Fruit fly (Drosophila melanogaster) whole organism, embryonic: ENCODE measurements around the gene pim.

ENCODE experiments used
- BEAF-32 ChIP-seq: fragments of 200-800 bp; sonication (Bioruptor generic); optimal IDR thresholded peaks from 3 replicates; lab custom pipeline; 2017; ENCODE audit warnings: missing biosample characterization, missing genetic modification characterization, mild to moderate bottlenecking, moderate library complexity, missing genetic modification reagents
- CG10274 ChIP-seq: fragments of 200-800 bp; sonication (Bioruptor generic); optimal IDR thresholded peaks from 3 replicates; lab custom pipeline; 2017; ENCODE audit warnings: missing biosample characterization, mild to moderate bottlenecking, missing genetic modification characterization
- CG10431 ChIP-seq: fragments of 200-800 bp; sonication (Bioruptor generic); optimal IDR thresholded peaks from 3 replicates; lab custom pipeline; 2018; ENCODE audit warnings: missing biosample characterization, mild to moderate bottlenecking, missing genetic modification characterization
- CG11695 ChIP-seq: fragments of 200-800 bp; sonication (Bioruptor generic); IDR thresholded peaks from 3 replicates; pipeline ENCODE4 v1.3.6; 2022; ENCODE audit warnings: missing biosample characterization, missing genetic modification characterization
- CG12104 ChIP-seq: fragments of 200-800 bp; sonication (Bioruptor generic); optimal IDR thresholded peaks from 3 replicates; lab custom pipeline; 2016; ENCODE audit warnings: missing biosample characterization, missing genetic modification characterization
- CG12942 ChIP-seq: fragments of 200-800 bp; sonication (Bioruptor generic); optimal IDR thresholded peaks from 3 replicates; lab custom pipeline; 2016; ENCODE audit warnings: missing biosample characterization, missing genetic modification characterization
- CG13287 ChIP-seq: fragments of 200-800 bp; sonication (Bioruptor generic); IDR thresholded peaks from 2 replicates; pipeline ENCODE4 v1.3.6; 2022; ENCODE audit warnings: missing biosample characterization, missing genetic modification characterization; ENCODE audit not compliant: partially characterized antibody
- CG14965 ChIP-seq: fragments of 200-800 bp; sonication (Bioruptor generic); optimal IDR thresholded peaks from 2 replicates; lab custom pipeline; 2016; ENCODE audit warnings: missing biosample characterization, missing genetic modification characterization, borderline replicate concordance
- CG16813 ChIP-seq: fragments of 200-800 bp; sonication (Bioruptor generic); IDR thresholded peaks from 3 replicates; pipeline ENCODE4 v1.3.6; 2022; ENCODE audit warnings: missing biosample characterization, missing genetic modification characterization; ENCODE audit not compliant: partially characterized antibody
- CG17328 ChIP-seq: fragments of 200-800 bp; sonication (Bioruptor generic); IDR thresholded peaks from 2 replicates; pipeline ENCODE4 v1.3.6; 2022; ENCODE audit warnings: missing biosample characterization, missing genetic modification characterization
- CG17568 ChIP-seq: fragments of 200-800 bp; sonication (Bioruptor generic); optimal IDR thresholded peaks from 2 replicates; lab custom pipeline; 2018; ENCODE audit warnings: missing biosample characterization, mild to moderate bottlenecking, missing genetic modification characterization, moderate library complexity
- CG17829 ChIP-seq: fragments of 200-800 bp; optimal IDR thresholded peaks from 2 replicates; lab custom pipeline; 2019; ENCODE audit warnings: missing biosample characterization, mild to moderate bottlenecking, missing genetic modification characterization, moderate library complexity
- CG17912 ChIP-seq: fragments of 200-800 bp; sonication (Bioruptor generic); optimal IDR thresholded peaks from 2 replicates; lab custom pipeline; 2018; ENCODE audit warnings: missing biosample characterization, mild to moderate bottlenecking, missing genetic modification characterization
- CG31441 ChIP-seq: fragments of 200-800 bp; sonication (Bioruptor generic); IDR thresholded peaks from 2 replicates; pipeline ENCODE4 v1.3.6; 2022; ENCODE audit warnings: missing biosample characterization, missing genetic modification characterization
- CG34422 ChIP-seq: fragments of 200-800 bp; sonication (Bioruptor generic); IDR thresholded peaks from 3 replicates; pipeline ENCODE4 v1.3.6; 2022; ENCODE audit warnings: missing biosample characterization, missing genetic modification characterization
- CG4820 ChIP-seq: fragments of 200-800 bp; sonication (Bioruptor generic); optimal IDR thresholded peaks from 3 replicates; lab custom pipeline; 2016; ENCODE audit warnings: missing biosample characterization, missing genetic modification characterization
- CG5245 ChIP-seq: fragments of 200-800 bp; sonication (Bioruptor generic); optimal IDR thresholded peaks from 3 replicates; lab custom pipeline; 2016; ENCODE audit warnings: missing biosample characterization, missing genetic modification characterization
- CG6272 ChIP-seq: fragments of 200-800 bp; sonication (Bioruptor generic); IDR thresholded peaks from 2 replicates; pipeline ENCODE4 v1.3.6; 2022; ENCODE audit warnings: missing biosample characterization, missing genetic modification characterization
- CG7372 ChIP-seq: fragments of 200-800 bp; sonication (Bioruptor generic); IDR thresholded peaks from 2 replicates; pipeline ENCODE4 v1.3.6; 2022; ENCODE audit warnings: missing biosample characterization, missing genetic modification characterization
- CG7963 ChIP-seq: fragments of 200-800 bp; sonication (Bioruptor generic); IDR thresholded peaks from 3 replicates; pipeline ENCODE4 v1.3.6; 2022; ENCODE audit warnings: missing biosample characterization, missing genetic modification characterization; ENCODE audit not compliant: partially characterized antibody
- CG9437 ChIP-seq: fragments of 200-800 bp; sonication (Bioruptor generic); optimal IDR thresholded peaks from 2 replicates; lab custom pipeline; 2018; ENCODE audit warnings: missing biosample characterization, mild to moderate bottlenecking, missing genetic modification characterization
- CG9609 ChIP-seq: fragments of 200-800 bp; sonication (Bioruptor generic); optimal IDR thresholded peaks from 3 replicates; lab custom pipeline; 2016; ENCODE audit warnings: missing biosample characterization, missing genetic modification characterization
- Chrac-16 ChIP-seq: fragments of 200-800 bp; sonication (Bioruptor generic); optimal IDR thresholded peaks from 3 replicates; lab custom pipeline; 2016; ENCODE audit warnings: missing biosample characterization, missing genetic modification characterization
- CoRest ChIP-seq: fragments of 200-800 bp; sonication (Bioruptor generic); optimal IDR thresholded peaks from 3 replicates; lab custom pipeline; 2018; ENCODE audit warnings: missing biosample characterization, mild to moderate bottlenecking, missing genetic modification characterization, moderate library complexity
- D19B ChIP-seq: fragments of 200-800 bp; sonication (Bioruptor generic); optimal IDR thresholded peaks from 2 replicates; lab custom pipeline; 2017; ENCODE audit warnings: missing biosample characterization, mild to moderate bottlenecking, missing genetic modification characterization
- Doc3 ChIP-seq: fragments of 200-800 bp; sonication (Bioruptor generic); IDR thresholded peaks from 3 replicates; pipeline ENCODE4 v1.3.6; 2022; ENCODE audit warnings: missing biosample characterization, missing genetic modification characterization; ENCODE audit not compliant: partially characterized antibody
- Gsc ChIP-seq: fragments of 200-800 bp; sonication (Bioruptor generic); IDR thresholded peaks from 2 replicates; pipeline ENCODE4 v1.3.6; 2022; ENCODE audit warnings: missing biosample characterization, missing genetic modification characterization
- HLH3B ChIP-seq: fragments of 200-800 bp; sonication (Bioruptor generic); IDR thresholded peaks from 2 replicates; pipeline ENCODE4 v1.3.6; 2022; ENCODE audit warnings: missing biosample characterization, missing genetic modification characterization
- HLH4C ChIP-seq: fragments of 200-800 bp; sonication (Bioruptor generic); IDR thresholded peaks from 3 replicates; pipeline ENCODE4 v1.3.6; 2022; ENCODE audit warnings: missing biosample characterization, missing genetic modification characterization; ENCODE audit not compliant: partially characterized antibody
- HmgD ChIP-seq: fragments of 200-800 bp; sonication (Bioruptor generic); optimal IDR thresholded peaks from 3 replicates; lab custom pipeline; 2016; ENCODE audit warnings: missing biosample characterization, missing genetic modification characterization
- Hmr ChIP-seq: fragments of 200-800 bp; sonication (Bioruptor generic); optimal IDR thresholded peaks from 3 replicates; lab custom pipeline; 2017; ENCODE audit warnings: mild to moderate bottlenecking, missing biosample characterization, missing genetic modification reagents, missing genetic modification characterization
- MBD-R2 ChIP-seq: fragments of 200-800 bp; sonication (Bioruptor generic); IDR thresholded peaks from 2 replicates; pipeline ENCODE4 v1.3.6; 2022; ENCODE audit warnings: missing biosample characterization, missing genetic modification characterization
- Mad ChIP-seq: fragments of 200-800 bp; sonication (Bioruptor generic); optimal IDR thresholded peaks from 2 replicates; lab custom pipeline; 2016; ENCODE audit warnings: missing biosample characterization, missing genetic modification characterization
- NfI ChIP-seq: fragments of 200-800 bp; sonication (Bioruptor generic); optimal IDR thresholded peaks from 3 replicates; lab custom pipeline; 2018; ENCODE audit warnings: missing biosample characterization, mild to moderate bottlenecking, missing genetic modification characterization, moderate library complexity
- Oli ChIP-seq: fragments of 200-800 bp; sonication (Bioruptor generic); optimal IDR thresholded peaks from 2 replicates; lab custom pipeline; 2018; ENCODE audit warnings: missing biosample characterization, mild to moderate bottlenecking, missing genetic modification characterization, moderate library complexity
- Six4 ChIP-seq: fragments of 200-800 bp; sonication (Bioruptor generic); optimal IDR thresholded peaks from 2 replicates; lab custom pipeline; 2016; ENCODE audit warnings: missing biosample characterization, missing genetic modification characterization
- ase ChIP-seq: fragments of 200-800 bp; sonication (Bioruptor generic); IDR thresholded peaks from 3 replicates; pipeline ENCODE4 v1.3.6; 2022; ENCODE audit warnings: missing biosample characterization, missing genetic modification characterization
- bigmax ChIP-seq: fragments of 200-800 bp; sonication (Bioruptor generic); optimal IDR thresholded peaks from 2 replicates; lab custom pipeline; 2018; ENCODE audit warnings: missing biosample characterization, mild to moderate bottlenecking, missing genetic modification characterization
- ems ChIP-seq: fragments of 200-800 bp; sonication (Bioruptor generic); optimal IDR thresholded peaks from 3 replicates; lab custom pipeline; 2016; ENCODE audit warnings: missing biosample characterization, missing genetic modification characterization
- fru ChIP-seq: fragments of >200 bp; optimal IDR thresholded peaks from 2 replicates; lab custom pipeline; 2017
- gcm ChIP-seq: fragments of 200-800 bp; sonication (Bioruptor generic); optimal IDR thresholded peaks from 2 replicates; lab custom pipeline; 2019; ENCODE audit warnings: missing biosample characterization, mild to moderate bottlenecking, missing genetic modification characterization, moderate library complexity
- grn ChIP-seq: fragments of 200-800 bp; sonication (Bioruptor generic); optimal IDR thresholded peaks from 3 replicates; lab custom pipeline; 2017; ENCODE audit warnings: missing biosample characterization, missing genetic modification characterization
- lola ChIP-seq, 3 experiments: fragments of >200 bp in 2 of 3; fragments of 200-800 bp in 1 of 3; sonication (Bioruptor generic) in 1 of 3; optimal IDR thresholded peaks; 2 replicates each; lab custom pipeline; 2017 to 2019; ENCODE audit warnings: missing biosample characterization in 3 of 3, missing genetic modification characterization in 3 of 3, mild to moderate bottlenecking in 1 of 3, moderate library complexity in 1 of 3
- lov ChIP-seq, 2 experiments: fragments of 200-800 bp in 1 of 2; fragments of >200 bp in 1 of 2; sonication (Bioruptor generic) in 1 of 2; IDR thresholded peaks in 1 of 2; optimal IDR thresholded peaks in 1 of 2; 2 replicates in 1 of 2; 3 replicates in 1 of 2; pipeline versions ENCODE4 v1.3.6 to Lab custom; 2017 to 2022; ENCODE audit warnings: missing biosample characterization in 1 of 2, missing genetic modification characterization in 1 of 2
- onecut ChIP-seq: fragments of 200-800 bp; sonication (Bioruptor generic); IDR thresholded peaks from 2 replicates; pipeline ENCODE4 v1.3.6; 2022; ENCODE audit warnings: missing biosample characterization, missing genetic modification characterization
- row ChIP-seq: fragments of 200-800 bp; sonication (Bioruptor generic); IDR thresholded peaks from 3 replicates; pipeline ENCODE4 v1.3.6; 2022; ENCODE audit warnings: missing biosample characterization, missing genetic modification characterization
- sima ChIP-seq: fragments of 200-800 bp; sonication (Bioruptor generic); optimal IDR thresholded peaks from 2 replicates; lab custom pipeline; 2016; ENCODE audit warnings: missing biosample characterization, missing genetic modification characterization
- sna ChIP-seq: fragments of 200-800 bp; sonication (Bioruptor generic); IDR thresholded peaks from 2 replicates; pipeline ENCODE4 v1.3.6; 2022; ENCODE audit warnings: missing biosample characterization, missing genetic modification characterization; ENCODE audit not compliant: partially characterized antibody
- zfh1 ChIP-seq: fragments of 200-800 bp; sonication (Bioruptor generic); IDR thresholded peaks from 3 replicates; pipeline ENCODE4 v1.3.6; 2022; ENCODE audit warnings: missing biosample characterization, missing genetic modification characterization

pim gene

dm6 chr2L:10339212-10339721, 23.5 kb upstream of the pim start, which contains the start of gene SamDC (continued):
- no peak for TF ChIP-seq CG7372 (GFP tag; lab: Robert Waterston, UW)
- TF ChIP-seq CG34422 (GFP tag; lab: Robert Waterston, UW) = peak; percentile 72; the same call in 2 of the 3 replicates
- no peak for TF ChIP-seq lov (optimal IDR thresholded peaks at IDR 0.05; lab: Kevin White, UChicago)
- no peak for TF ChIP-seq lov (GFP tag; IDR thresholded peaks at IDR 0.05; lab: Robert Waterston, UW)
- TF ChIP-seq Doc3 (GFP tag; lab: Robert Waterston, UW) = peak; percentile 68
- 0 out of 3 replicates have a peak, but pooled peaks have one; percentile 39 for TF ChIP-seq CG11695 (GFP tag; lab: Robert Waterston, UW)
- peak; percentile 4 for TF ChIP-seq Mad
- peak; percentile 79 for TF ChIP-seq CG13287 (GFP tag; lab: Robert Waterston, UW)
- TF ChIP-seq CG16813 = peak; percentile 81
- TF ChIP-seq BEAF-32 (GFP tag; lab: Kevin White, UChicago) = peak; percentile 88
- no peak for TF ChIP-seq Gsc
- TF ChIP-seq CG17912 (GFP tag; lab: Kevin White, UChicago) = no peak
- TF ChIP-seq CG31441 = peak; percentile 49; the same call in 1 of the 2 replicates
- TF ChIP-seq CG17829 (tag; lab: Kevin White, UChicago) = peak; percentile 37
- peak in 2 of 3 experiments; percentile 24 to 98 for TF ChIP-seq lola (GFP tag; optimal IDR thresholded peaks at IDR 0.05; lab: Kevin White, UChicago)
- peak; percentile 76 for TF ChIP-seq CG7963 (GFP tag; lab: Robert Waterston, UW)
- TF ChIP-seq HmgD (GFP tag; lab: Kevin White, UChicago) = peak; percentile 27
- TF ChIP-seq gcm (GFP tag; lab: Kevin White, UChicago) = no peak
- no peak for TF ChIP-seq CG4820 (GFP tag; lab: Kevin White, UChicago)
- TF ChIP-seq HLH3B = peak; percentile 52; the same call in 1 of the 2 replicates
- TF ChIP-seq sna (GFP tag; lab: Robert Waterston, UW) = peak; percentile 63
- peak; percentile 90 for TF ChIP-seq row (GFP tag; lab: Robert Waterston, UW)
- peak; percentile 37; the same call in 1 of the 3 replicates for TF ChIP-seq zfh1
- TF ChIP-seq CG9437 (GFP tag; lab: Kevin White, UChicago) = peak; percentile 25
- peak; percentile 99 for TF ChIP-seq grn (GFP tag; lab: Kevin White, UChicago)
- TF ChIP-seq MBD-R2 (GFP tag; lab: Robert Waterston, UW) = peak; percentile 78
- TF ChIP-seq Hmr (GFP tag; lab: Kevin White, UChicago) = peak; percentile 75
- no peak for TF ChIP-seq fru (lab: Kevin White, UChicago)
- TF ChIP-seq NfI (GFP tag; lab: Kevin White, UChicago) = peak; percentile 46
- TF ChIP-seq CoRest (tag; lab: Kevin White, UChicago) = peak; percentile 66
- TF ChIP-seq onecut (GFP tag; lab: Robert Waterston, UW) = 0 out of 2 replicates have a peak, but pooled peaks have one; percentile 26
- peak; percentile 14 for TF ChIP-seq CG5245 (GFP tag; lab: Kevin White, UChicago)
- TF ChIP-seq CG17568 (GFP tag; lab: Kevin White, UChicago) = no peak
- TF ChIP-seq CG17328 = peak; percentile 24; the same call in 1 of the 2 replicates
- TF ChIP-seq bigmax = peak; percentile 46
- TF ChIP-seq CG14965 (GFP tag; lab: Kevin White, UChicago) = no peak
- TF ChIP-seq Oli (tag; lab: Kevin White, UChicago) = no peak
- TF ChIP-seq sima (GFP tag; lab: Kevin White, UChicago) = no peak
- no peak for TF ChIP-seq D19B (GFP tag; lab: Kevin White, UChicago)
- TF ChIP-seq CG12104 = no peak
- TF ChIP-seq CG12942 (GFP tag; lab: Kevin White, UChicago) = peak; percentile 4
- no peak for TF ChIP-seq ase (GFP tag; lab: Robert Waterston, UW)
- peak; percentile 76 for TF ChIP-seq HLH4C (GFP tag; lab: Robert Waterston, UW)
- no peak for TF ChIP-seq CG10274
- peak; percentile 8 for TF ChIP-seq ems
- no peak for TF ChIP-seq CG6272 (GFP tag; lab: Robert Waterston, UW)
- TF ChIP-seq Six4 = no peak
- TF ChIP-seq Chrac-16 = no peak
- TF ChIP-seq CG9609 (GFP tag; lab: Kevin White, UChicago) = no peak
- no peak for TF ChIP-seq CG10431
